Fruit fly (Drosophila melanogaster): ENCODE results near the gene pkm.

The pkm gene

dm6 chrX:11542502-11542901 is 41.5 kb downstream of the pkm start:
- no peak for TF ChIP-seq ttk (optimal IDR thresholded peaks at IDR 0.05)
- no peak for TF ChIP-seq Myc (optimal IDR thresholded peaks at IDR 0.05)
- TF ChIP-seq insv (optimal IDR thresholded peaks at IDR 0.05) = no peak
- no peak for TF ChIP-seq psq (optimal IDR thresholded peaks at IDR 0.05)
- no peak for TF ChIP-seq Sin3A (optimal IDR thresholded peaks at IDR 0.05)
- no peak for TF ChIP-seq h (optimal IDR thresholded peaks at IDR 0.05)

Data from Kc167 (cell line).